Fruit fly (Drosophila melanogaster) whole organism, wandering third instar larva: ENCODE results near the gene phtm.

Experiments used
- Abd-B ChIP-seq: fragments of >200 bp; optimal IDR thresholded peaks from 2 replicates; lab custom pipeline; 2017; ENCODE audit warnings: missing biosample characterization, missing genetic modification characterization
- Hnf4 ChIP-seq: fragments of 200-800 bp; sonication (Bioruptor generic); optimal IDR thresholded peaks from 2 replicates; lab custom pipeline; 2016; ENCODE audit warnings: missing biosample characterization, mild to moderate bottlenecking, missing genetic modification characterization
- Hr78 ChIP-seq: fragments of >200 bp; optimal IDR thresholded peaks from 2 replicates; lab custom pipeline; 2017; ENCODE audit warnings: missing biosample characterization, missing genetic modification characterization
- dl ChIP-seq, 2 experiments: fragments of 175-275, 200-275 bp in 1 of 2; fragments of 200-275 bp in 1 of 2; sonication (Bioruptor generic); optimal IDR thresholded peaks; lab custom pipeline; 2018; ENCODE audit warnings: mild to moderate bottlenecking in 2 of 2, missing biosample characterization in 2 of 2, missing genetic modification characterization in 2 of 2, moderate library complexity in 2 of 2; ENCODE audit not compliant: partially characterized antibody in 2 of 2, insufficient read depth in 1 of 2

- no peak for TF ChIP-seq dl (GFP tag; optimal IDR thresholded peaks at IDR 0.05; lab: Kevin White, UChicago; ENCODE audit: insufficient read depth in 1 of 2, partially characterized antibody in 2 of 2)
- TF ChIP-seq Hnf4 (GFP tag; lab: Kevin White, UChicago) = no peak
- no peak for TF ChIP-seq Hr78
- no peak for TF ChIP-seq Abd-B (GFP tag; lab: Kevin White, UChicago)
Observed at dm6 chrX:18662053-18662452, 23.5 kb upstream of the phtm start, which contains the start of gene CG6696.
